Fruit fly (Drosophila melanogaster) whole organism, embryonic: ENCODE data around the gene Zpr1.

Experiments
- Asciz ChIP-seq: fragments of 200-800 bp; sonication (Bioruptor generic); optimal IDR thresholded peaks from 2 replicates; lab custom pipeline; 2017; ENCODE audit warnings: missing biosample characterization, mild to moderate bottlenecking, missing genetic modification characterization, missing genetic modification reagents
- Bdp1 ChIP-seq: fragments of 200-800 bp; sonication (Bioruptor generic); optimal IDR thresholded peaks from 3 replicates; lab custom pipeline; 2016; ENCODE audit warnings: missing biosample characterization, missing genetic modification characterization
- Bteb2 ChIP-seq: fragments of 200-800 bp; sonication (Bioruptor generic); optimal IDR thresholded peaks from 2 replicates; lab custom pipeline; 2016; ENCODE audit warnings: missing biosample characterization, missing genetic modification characterization
- CG10274 ChIP-seq: fragments of 200-800 bp; sonication (Bioruptor generic); optimal IDR thresholded peaks from 3 replicates; lab custom pipeline; 2017; ENCODE audit warnings: missing biosample characterization, mild to moderate bottlenecking, missing genetic modification characterization
- CG10654 ChIP-seq: fragments of 200-800 bp; sonication (Bioruptor generic); optimal IDR thresholded peaks from 2 replicates; lab custom pipeline; 2016; ENCODE audit warnings: missing biosample characterization, missing genetic modification characterization
- CG11093 ChIP-seq: fragments of 200-800 bp; sonication (Bioruptor generic); IDR thresholded peaks from 3 replicates; pipeline ENCODE4 v1.3.6; 2022; ENCODE audit warnings: missing biosample characterization, missing genetic modification characterization
- CG1233 ChIP-seq: fragments of 200-800 bp; sonication (Bioruptor generic); optimal IDR thresholded peaks from 4 replicates; lab custom pipeline; 2018; ENCODE audit warnings: missing biosample characterization, mild to moderate bottlenecking, missing genetic modification characterization
- CG12769 ChIP-seq: fragments of 200-800 bp; sonication (Bioruptor generic); optimal IDR thresholded peaks from 2 replicates; lab custom pipeline; 2019; ENCODE audit warnings: missing biosample characterization, mild to moderate bottlenecking, missing genetic modification characterization, moderate library complexity
- CG13424 ChIP-seq: fragments of 200-800 bp; sonication (Bioruptor generic); optimal IDR thresholded peaks from 2 replicates; lab custom pipeline; 2019; ENCODE audit warnings: missing biosample characterization, mild to moderate bottlenecking, missing genetic modification characterization, moderate library complexity
- CG14667 ChIP-seq: fragments of 200-800 bp; sonication (Bioruptor generic); IDR thresholded peaks from 2 replicates; pipeline ENCODE4 v1.3.6; 2022; ENCODE audit warnings: missing biosample characterization, missing genetic modification characterization
- CG1647 ChIP-seq: fragments of 200-800 bp; sonication (Bioruptor generic); optimal IDR thresholded peaks from 3 replicates; lab custom pipeline; 2016; ENCODE audit warnings: missing biosample characterization, missing genetic modification characterization
- CG17328 ChIP-seq: fragments of 200-800 bp; sonication (Bioruptor generic); IDR thresholded peaks from 2 replicates; pipeline ENCODE4 v1.3.6; 2022; ENCODE audit warnings: missing biosample characterization, missing genetic modification characterization
- CG1792 ChIP-seq: fragments of 200-800 bp; sonication (Bioruptor generic); optimal IDR thresholded peaks from 2 replicates; lab custom pipeline; 2016; ENCODE audit warnings: missing biosample characterization, missing genetic modification characterization
- CG18011 ChIP-seq: fragments of 200-800 bp; sonication (Bioruptor generic); optimal IDR thresholded peaks from 2 replicates; lab custom pipeline; 2017; ENCODE audit warnings: missing biosample characterization, missing genetic modification characterization, mild to moderate bottlenecking, moderate library complexity, missing genotype
- CG18764 ChIP-seq: fragments of 200-800 bp; sonication (Bioruptor generic); optimal IDR thresholded peaks from 3 replicates; lab custom pipeline; 2016; ENCODE audit warnings: missing biosample characterization, missing genetic modification characterization
- CG31441 ChIP-seq: fragments of 200-800 bp; sonication (Bioruptor generic); IDR thresholded peaks from 2 replicates; pipeline ENCODE4 v1.3.6; 2022; ENCODE audit warnings: missing biosample characterization, missing genetic modification characterization
- CG43689 ChIP-seq: fragments of 200-800 bp; sonication (Bioruptor generic); IDR thresholded peaks from 2 replicates; pipeline ENCODE4 v1.3.6; 2022; ENCODE audit warnings: missing biosample characterization, missing genetic modification characterization
- CG5953 ChIP-seq: fragments of 200-800 bp; sonication (Bioruptor generic); IDR thresholded peaks from 2 replicates; pipeline ENCODE4 v1.3.6; 2022; ENCODE audit warnings: missing biosample characterization, missing genetic modification characterization
- CG6791 ChIP-seq: fragments of 200-800 bp; sonication (Bioruptor generic); IDR thresholded peaks from 3 replicates; pipeline ENCODE4 v1.3.6; 2022; ENCODE audit warnings: missing biosample characterization, missing genetic modification characterization; ENCODE audit not compliant: partially characterized antibody
- CG8765 ChIP-seq: fragments of 200-800 bp; sonication (Bioruptor generic); IDR thresholded peaks from 2 replicates; pipeline ENCODE4 v1.3.6; 2022; ENCODE audit warnings: missing biosample characterization, missing genetic modification characterization
- CG9437 ChIP-seq: fragments of 200-800 bp; sonication (Bioruptor generic); optimal IDR thresholded peaks from 2 replicates; lab custom pipeline; 2018; ENCODE audit warnings: missing biosample characterization, mild to moderate bottlenecking, missing genetic modification characterization
- CG9727 ChIP-seq: fragments of 200-800 bp; sonication (Bioruptor generic); optimal IDR thresholded peaks from 3 replicates; lab custom pipeline; 2017; ENCODE audit warnings: missing biosample characterization, mild to moderate bottlenecking, missing genetic modification characterization
- D19B ChIP-seq: fragments of 200-800 bp; sonication (Bioruptor generic); optimal IDR thresholded peaks from 2 replicates; lab custom pipeline; 2017; ENCODE audit warnings: missing biosample characterization, mild to moderate bottlenecking, missing genetic modification characterization
- Dek ChIP-seq: fragments of 200-800 bp; sonication (Bioruptor generic); optimal IDR thresholded peaks from 3 replicates; lab custom pipeline; 2019; ENCODE audit warnings: missing biosample characterization, mild to moderate bottlenecking, missing genetic modification characterization, moderate library complexity
- Fer3 ChIP-seq: fragments of 200-800 bp; sonication (Bioruptor generic); optimal IDR thresholded peaks from 2 replicates; lab custom pipeline; 2018; ENCODE audit warnings: missing biosample characterization, mild to moderate bottlenecking, missing genetic modification characterization, moderate library complexity
- H2.0 ChIP-seq: fragments of 200-800 bp; sonication (Bioruptor generic); IDR thresholded peaks from 2 replicates; pipeline ENCODE4 v1.3.6; 2022; ENCODE audit warnings: missing biosample characterization, missing genetic modification characterization
- Hey ChIP-seq: fragments of 200-800 bp; sonication (Bioruptor generic); optimal IDR thresholded peaks from 3 replicates; lab custom pipeline; 2018; ENCODE audit warnings: missing biosample characterization, mild to moderate bottlenecking, missing genetic modification characterization
- Hr3 ChIP-seq: fragments of 200-800 bp; sonication (Bioruptor generic); optimal IDR thresholded peaks from 3 replicates; lab custom pipeline; 2016; ENCODE audit warnings: missing biosample characterization, missing genetic modification characterization
- NC2α ChIP-seq: fragments of 200-800 bp; sonication (Bioruptor generic); optimal IDR thresholded peaks from 2 replicates; lab custom pipeline; 2016; ENCODE audit warnings: missing biosample characterization, missing genetic modification characterization
- Opbp ChIP-seq: fragments of 200-800 bp; sonication (Bioruptor generic); IDR thresholded peaks from 3 replicates; pipeline ENCODE4 v1.3.6; 2022; ENCODE audit warnings: missing biosample characterization, missing genetic modification characterization; ENCODE audit not compliant: partially characterized antibody
- Rx ChIP-seq: fragments of 200-800 bp; sonication (Bioruptor generic); IDR thresholded peaks from 2 replicates; pipeline ENCODE4 v1.3.6; 2022; ENCODE audit warnings: missing biosample characterization, missing genetic modification characterization
- Xbp1 ChIP-seq: fragments of 200-800 bp; sonication (Bioruptor generic); optimal IDR thresholded peaks from 3 replicates; lab custom pipeline; 2016; ENCODE audit warnings: missing biosample characterization, mild to moderate bottlenecking, missing genetic modification characterization
- abd-A ChIP-seq: fragments of 200-800 bp; sonication (Bioruptor generic); optimal IDR thresholded peaks from 3 replicates; lab custom pipeline; 2019; ENCODE audit warnings: missing biosample characterization, mild to moderate bottlenecking, missing genetic modification characterization, moderate library complexity
- ase ChIP-seq: fragments of 200-800 bp; sonication (Bioruptor generic); IDR thresholded peaks from 3 replicates; pipeline ENCODE4 v1.3.6; 2022; ENCODE audit warnings: missing biosample characterization, missing genetic modification characterization
- cas ChIP-seq: fragments of 200-800 bp; sonication (Bioruptor generic); IDR thresholded peaks from 2 replicates; pipeline ENCODE4 v1.3.6; 2022; ENCODE audit warnings: missing biosample characterization, missing genetic modification characterization
- crp ChIP-seq, 2 experiments: fragments of 200-800 bp; sonication (Bioruptor generic); optimal IDR thresholded peaks; 2 replicates in 1 of 2; 3 replicates in 1 of 2; lab custom pipeline; 2017; ENCODE audit warnings: missing biosample characterization in 2 of 2, missing genetic modification characterization in 2 of 2, mild to moderate bottlenecking in 1 of 2, moderate library complexity in 1 of 2
- dan ChIP-seq: fragments of 200-800 bp; sonication (Bioruptor generic); IDR thresholded peaks from 2 replicates; pipeline ENCODE4 v1.3.6; 2022; ENCODE audit warnings: missing biosample characterization, missing genetic modification characterization
- danr ChIP-seq: fragments of 200-800 bp; sonication (Bioruptor generic); IDR thresholded peaks from 2 replicates; pipeline ENCODE4 v1.3.6; 2022; ENCODE audit warnings: missing biosample characterization, missing genetic modification characterization
- esg ChIP-seq: fragments of 200-800 bp; sonication (Bioruptor generic); conservative IDR thresholded peaks from 2 replicates; pipeline ENCODE4 v1.3.6; 2022; ENCODE audit warnings: missing biosample characterization, missing genetic modification characterization
- eyg ChIP-seq: fragments of 200-800 bp; sonication (Bioruptor generic); optimal IDR thresholded peaks from 3 replicates; lab custom pipeline; 2016; ENCODE audit warnings: missing biosample characterization, missing genetic modification characterization
- h ChIP-seq: fragments of >200 bp; optimal IDR thresholded peaks from 2 replicates; lab custom pipeline; 2017
- her ChIP-seq: fragments of 200-800 bp; sonication (Bioruptor generic); optimal IDR thresholded peaks from 2 replicates; lab custom pipeline; 2016; ENCODE audit warnings: missing biosample characterization, missing genetic modification characterization
- klu ChIP-seq: fragments of 200-800 bp; sonication (Bioruptor generic); IDR thresholded peaks from 2 replicates; pipeline ENCODE4 v1.3.6; 2022; ENCODE audit warnings: missing biosample characterization, missing genetic modification characterization
- nerfin-2 ChIP-seq: fragments of 200-800 bp; sonication (Bioruptor generic); IDR thresholded peaks from 2 replicates; pipeline ENCODE4 v1.3.6; 2022; ENCODE audit warnings: missing biosample characterization, missing genetic modification characterization; ENCODE audit not compliant: partially characterized antibody
- run ChIP-seq: fragments of 200-800 bp; sonication (Bioruptor generic); optimal IDR thresholded peaks from 3 replicates; lab custom pipeline; 2018; ENCODE audit warnings: missing biosample characterization, mild to moderate bottlenecking, missing genetic modification characterization
- sob ChIP-seq: fragments of 200-800 bp; sonication (Bioruptor generic); IDR thresholded peaks from 2 replicates; pipeline ENCODE4 v1.3.6; 2022; ENCODE audit warnings: missing biosample characterization, missing genetic modification characterization
- sr ChIP-seq: fragments of 200-800 bp; sonication (Bioruptor generic); IDR thresholded peaks from 3 replicates; pipeline ENCODE4 v1.3.6; 2022; ENCODE audit warnings: missing biosample characterization, missing genetic modification characterization
- stwl ChIP-seq: fragments of 200-800 bp; sonication (Bioruptor generic); optimal IDR thresholded peaks from 3 replicates; lab custom pipeline; 2018; ENCODE audit warnings: missing biosample characterization, mild to moderate bottlenecking, missing genetic modification characterization, moderate library complexity
- tna ChIP-seq: fragments of 200-800 bp; sonication (Bioruptor generic); IDR thresholded peaks from 2 replicates; pipeline ENCODE4 v1.3.6; 2022; ENCODE audit warnings: missing biosample characterization, missing genetic modification characterization; ENCODE audit not compliant: partially characterized antibody
- tx ChIP-seq: fragments of 200-800 bp; sonication (Bioruptor generic); optimal IDR thresholded peaks from 2 replicates; lab custom pipeline; 2016; ENCODE audit warnings: missing biosample characterization, missing genetic modification characterization
- usp ChIP-seq: fragments of >200 bp; optimal IDR thresholded peaks from 2 replicates; lab custom pipeline; 2017; ENCODE audit warnings: missing biosample characterization, missing genetic modification characterization
- zfh2 ChIP-seq: fragments of 200-800 bp; sonication (Bioruptor generic); optimal IDR thresholded peaks from 2 replicates; lab custom pipeline; 2016; ENCODE audit warnings: missing biosample characterization, missing genetic modification characterization

Gene Zpr1

dm6 chrX:9193604-9194003 is 31.7 kb upstream of the Zpr1 start, which contains the start of gene CG12106:
CG12106 (plus strand) TSS chrX:9193898.
- TF ChIP-seq CG5953 (GFP tag; lab: Robert Waterston, UW) (no peak), CG9727 (GFP tag; lab: Kevin White, UChicago) (peak; percentile 3), CG11093 (GFP tag; lab: Robert Waterston, UW) (no peak), CG8765 (GFP tag; lab: Robert Waterston, UW) (no peak), CG31441 (GFP tag; lab: Robert Waterston, UW) (peak; percentile 33; the same call in 1 of the 2 replicates), CG10274 (GFP tag; lab: Kevin White, UChicago) (peak; percentile 36), abd-A (no peak), CG18764 (GFP tag; lab: Kevin White, UChicago) (no peak), usp (GFP tag; lab: Kevin White, UChicago) (no peak), CG1233 (no peak), Hr3 (peak; percentile 4), sob (GFP tag; lab: Robert Waterston, UW) (0 out of 2 replicates have a peak, but pooled peaks have one; percentile 13), Asciz (GFP tag; lab: Kevin White, UChicago) (no peak), klu (GFP tag; lab: Robert Waterston, UW) (no peak), sr (GFP tag; lab: Robert Waterston, UW) (no peak), D19B (GFP tag; lab: Kevin White, UChicago) (no peak), CG1792 (GFP tag; lab: Kevin White, UChicago) (no peak), CG12769 (tag; lab: Kevin White, UChicago) (no peak), H2.0 (GFP tag; lab: Robert Waterston, UW) (no peak; the same call in 1 of the 2 replicates), CG6791 (no peak), eyg (no peak), CG13424 (tag; lab: Kevin White, UChicago) (peak; percentile 67), Opbp (GFP tag; lab: Robert Waterston, UW) (no peak), Bdp1 (GFP tag; lab: Kevin White, UChicago) (no peak), tna (GFP tag; lab: Robert Waterston, UW) (no peak), stwl (tag; lab: Kevin White, UChicago) (no peak), CG17328 (GFP tag; lab: Robert Waterston, UW) (no peak), CG1647 (GFP tag; lab: Kevin White, UChicago) (no peak), CG43689 (GFP tag; lab: Robert Waterston, UW) (no peak), dan (GFP tag; lab: Robert Waterston, UW) (no peak), CG14667 (GFP tag; lab: Robert Waterston, UW) (no peak), Fer3 (tag; lab: Kevin White, UChicago) (peak; percentile 62), NC2α (GFP tag; lab: Kevin White, UChicago) (no peak), danr (GFP tag; lab: Robert Waterston, UW) (no peak), Rx (GFP tag; lab: Robert Waterston, UW) (0 out of 2 replicates have a peak, but pooled peaks have one; percentile 37), nerfin-2 (no peak), CG18011 (GFP tag; lab: Kevin White, UChicago) (no peak), Bteb2 (GFP tag; lab: Kevin White, UChicago) (no peak), cas (GFP tag; lab: Robert Waterston, UW) (no peak), CG9437 (GFP tag; lab: Kevin White, UChicago) (no peak), run (no peak), h (lab: Kevin White, UChicago) (no peak), Xbp1 (GFP tag; lab: Kevin White, UChicago) (peak; percentile 49), Dek (tag; lab: Kevin White, UChicago) (no peak), Hey (tag; lab: Kevin White, UChicago) (no peak), ase (GFP tag; lab: Robert Waterston, UW) (no peak), zfh2 (GFP tag; lab: Kevin White, UChicago) (peak; percentile 56), CG10654 (no peak), esg (GFP tag; lab: Robert Waterston, UW) (peak; percentile 57; the same call in 1 of the 2 replicates), crp (GFP tag; optimal IDR thresholded peaks at IDR 0.05; lab: Kevin White, UChicago) (no peak), her (GFP tag; lab: Kevin White, UChicago) (no peak), tx (GFP tag; lab: Kevin White, UChicago) (no peak)
